Worm (Caenorhabditis elegans): Measurements from ENCODE around the gene spat-3.

The spat-3 gene

ce11 chrX:4562288-4562687 lies 43.4 kb downstream of the spat-3 start:
- TF ChIP-seq nhr-76 (tag; optimal IDR thresholded peaks at IDR 0.05) (no peak), pha-4 (tag; optimal IDR thresholded peaks at IDR 0.05) (no peak), mab-5 (tag; optimal IDR thresholded peaks at IDR 0.05) (no peak), drap-1 (GFP tag; optimal IDR thresholded peaks at IDR 0.05) (no peak), ceh-39 (tag; optimal IDR thresholded peaks at IDR 0.05) (no peak), cnd-1 (tag; optimal IDR thresholded peaks at IDR 0.05) (no peak), zip-8 (tag; optimal IDR thresholded peaks at IDR 0.05) (no peak), mep-1 (tag; optimal IDR thresholded peaks at IDR 0.05) (no peak), bed-3 (GFP tag; optimal IDR thresholded peaks at IDR 0.05) (no peak), elt-3 (tag; optimal IDR thresholded peaks at IDR 0.05) (no peak), unc-62 (GFP tag; optimal IDR thresholded peaks at IDR 0.05) (no peak), sem-2 (GFP tag; optimal IDR thresholded peaks at IDR 0.05) (no peak), lsy-2 (tag; optimal IDR thresholded peaks at IDR 0.05) (no peak), lin-13 (tag; optimal IDR thresholded peaks at IDR 0.05) (no peak), sptf-1 (tag; optimal IDR thresholded peaks at IDR 0.05) (no peak), hlh-1 (tag; optimal IDR thresholded peaks at IDR 0.05) (no peak), M03D4.4 (tag; optimal IDR thresholded peaks at IDR 0.05) (no peak), blmp-1 (tag; optimal IDR thresholded peaks at IDR 0.05) (no peak)

ce11 chrX:4561863-4562262 lies 43.9 kb downstream of the spat-3 start, which contains the start of gene C05E11.6:
Gene C05E11.6, plus strand, starts transcription at chrX:4562163.
- TF ChIP-seq unc-62 (GFP tag; optimal IDR thresholded peaks at IDR 0.05) (no peak), nhr-237 (tag; optimal IDR thresholded peaks at IDR 0.05) (no peak)

DNA sequence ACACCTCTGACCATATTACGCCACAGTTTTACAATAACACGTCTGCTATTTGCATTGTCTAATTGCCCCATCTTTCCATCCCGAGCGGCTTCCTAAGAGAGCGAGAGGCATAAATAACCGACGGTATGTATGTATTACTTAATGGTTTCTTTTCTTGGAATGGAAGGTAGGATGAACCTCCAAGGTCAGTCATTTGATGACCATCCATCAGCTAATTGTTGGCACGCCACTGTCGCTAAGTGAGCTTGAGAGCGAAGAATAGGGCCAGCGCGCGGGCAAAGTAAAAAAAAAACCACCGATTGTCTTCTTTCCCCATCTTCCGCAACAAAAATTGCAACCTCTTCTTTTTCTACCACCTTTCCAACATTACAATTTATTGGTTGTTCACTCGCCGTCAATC lies 49.7 kb downstream of the spat-3 start:
- no peak for TF ChIP-seq cnd-1 (tag; optimal IDR thresholded peaks at IDR 0.05)
- no peak for TF ChIP-seq flh-1 (GFP tag; optimal IDR thresholded peaks at IDR 0.05)
- no peak for TF ChIP-seq ceh-43 (GFP tag; optimal IDR thresholded peaks at IDR 0.05)
- TF ChIP-seq ham-2 (GFP tag; optimal IDR thresholded peaks at IDR 0.05) = peak; percentile 93
- peak; percentile 15 for TF ChIP-seq sptf-1 (tag; optimal IDR thresholded peaks at IDR 0.05)
- no peak for TF ChIP-seq ceh-83 (GFP tag; optimal IDR thresholded peaks at IDR 0.05)

DNA sequence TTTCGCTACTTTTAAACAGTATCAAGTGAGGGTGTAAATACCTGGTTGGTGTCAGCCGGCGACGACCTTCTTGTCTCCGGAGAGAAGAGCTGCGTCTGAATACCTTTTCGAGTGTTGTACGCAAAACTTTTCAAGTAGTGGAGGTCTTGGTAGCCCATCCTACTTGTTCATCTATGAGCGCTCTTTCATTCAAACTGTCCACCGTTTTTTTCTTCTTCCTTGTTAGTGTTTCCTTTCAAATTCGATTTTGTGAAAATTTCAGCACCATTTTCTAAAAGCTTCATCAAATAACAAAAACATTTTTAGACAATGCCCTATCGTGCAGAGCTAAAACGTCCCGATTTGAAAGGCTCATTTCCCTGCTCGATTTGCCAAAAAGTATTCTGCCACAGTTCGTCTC lies 51.3 kb downstream of the spat-3 start, which contains the start of gene ham-2:
Gene ham-2, plus strand, starts transcription at position 301 of the 400 bp plus-strand sequence.
- TF ChIP-seq mab-5 (tag; optimal IDR thresholded peaks at IDR 0.05) = no peak
- TF ChIP-seq ceh-39 (tag; optimal IDR thresholded peaks at IDR 0.05) = no peak
- no peak for TF ChIP-seq flh-1 (GFP tag; optimal IDR thresholded peaks at IDR 0.05)
- TF ChIP-seq mls-2 (tag; optimal IDR thresholded peaks at IDR 0.05) = no peak
- no peak for TF ChIP-seq lsy-2 (tag; optimal IDR thresholded peaks at IDR 0.05)
- no peak for TF ChIP-seq unc-62 (GFP tag; optimal IDR thresholded peaks at IDR 0.05)
- no peak for TF ChIP-seq snpc-4 (tag; optimal IDR thresholded peaks at IDR 0.05)
- no peak for TF ChIP-seq sptf-1 (tag; optimal IDR thresholded peaks at IDR 0.05)
- TF ChIP-seq pha-4 (tag; optimal IDR thresholded peaks at IDR 0.05) = no peak
- TF ChIP-seq ceh-83 (GFP tag; optimal IDR thresholded peaks at IDR 0.05) = no peak
- TF ChIP-seq mep-1 (tag; optimal IDR thresholded peaks at IDR 0.05) = no peak
- no peak for TF ChIP-seq ceh-43 (GFP tag; optimal IDR thresholded peaks at IDR 0.05)
- no peak for TF ChIP-seq lin-13 (tag; optimal IDR thresholded peaks at IDR 0.05)
- TF ChIP-seq drap-1 (GFP tag; optimal IDR thresholded peaks at IDR 0.05) = no peak
- TF ChIP-seq nhr-2 (tag; optimal IDR thresholded peaks at IDR 0.05) = no peak
- no peak for TF ChIP-seq cnd-1 (tag; optimal IDR thresholded peaks at IDR 0.05)
- no peak for TF ChIP-seq elt-1 (tag; optimal IDR thresholded peaks at IDR 0.05; ENCODE audit: borderline replicate concordance, insufficient read depth)

- no peak for TF ChIP-seq lin-32 (GFP tag; optimal IDR thresholded peaks at IDR 0.05)
- no peak for TF ChIP-seq drap-1 (GFP tag; optimal IDR thresholded peaks at IDR 0.05)
- TF ChIP-seq lsy-2 (tag; optimal IDR thresholded peaks at IDR 0.05) = no peak
- TF ChIP-seq blmp-1 (tag; optimal IDR thresholded peaks at IDR 0.05) = no peak
- no peak for TF ChIP-seq ceh-39 (tag; optimal IDR thresholded peaks at IDR 0.05)
- no peak for TF ChIP-seq nhr-237 (tag; optimal IDR thresholded peaks at IDR 0.05)
- no peak for TF ChIP-seq cnd-1 (tag; optimal IDR thresholded peaks at IDR 0.05)
- no peak for TF ChIP-seq mep-1 (tag; optimal IDR thresholded peaks at IDR 0.05)
- TF ChIP-seq snpc-4 (tag; optimal IDR thresholded peaks at IDR 0.05) = no peak
- TF ChIP-seq nhr-28 (tag; optimal IDR thresholded peaks at IDR 0.05) = no peak
- TF ChIP-seq elt-3 (tag; optimal IDR thresholded peaks at IDR 0.05) = no peak
Measured at ce11 chrX:4553491-4553890, 52.2 kb downstream of the spat-3 start.

DNA sequence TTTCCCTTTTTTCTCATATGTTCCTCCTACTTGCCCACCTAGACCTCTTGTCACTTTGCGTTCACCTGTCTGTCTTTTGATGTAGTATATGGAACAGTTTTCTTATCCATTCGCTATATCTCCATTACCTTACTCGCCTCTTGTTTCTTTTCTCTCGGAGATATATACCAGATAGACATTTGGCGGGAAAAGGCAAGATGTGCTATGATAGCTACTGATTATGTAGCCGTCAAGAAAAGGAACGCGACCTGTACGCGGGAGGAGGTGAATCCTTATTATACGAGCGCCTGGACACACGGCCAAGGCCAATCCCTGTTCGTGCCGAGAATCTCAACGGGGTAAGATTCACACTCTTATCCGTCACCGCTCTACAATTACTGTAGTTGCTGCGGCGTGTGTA lies 52.7 kb downstream of the spat-3 start:
- TF ChIP-seq ham-2 (GFP tag; optimal IDR thresholded peaks at IDR 0.05) (peak; percentile 100), snpc-4 (tag; optimal IDR thresholded peaks at IDR 0.05) (no peak), unc-62 (GFP tag; optimal IDR thresholded peaks at IDR 0.05) (peak; percentile 10), ceh-43 (GFP tag; optimal IDR thresholded peaks at IDR 0.05) (no peak), elt-1 (tag; optimal IDR thresholded peaks at IDR 0.05; ENCODE audit: borderline replicate concordance, insufficient read depth) (peak; percentile 86)
